Fruit fly (Drosophila melanogaster) whole organism, embryonic: ENCODE measurements around the gene Tbcc.

Experiments
- Adf1 ChIP-seq: fragments of 200-800 bp; sonication (Bioruptor generic); IDR thresholded peaks from 2 replicates; pipeline ENCODE4 v1.3.6; 2022; ENCODE audit warnings: missing biosample characterization, missing genetic modification characterization
- B-H1 ChIP-seq: fragments of 200-800 bp; sonication (Bioruptor generic); IDR thresholded peaks from 3 replicates; pipeline ENCODE4 v1.3.6; 2022; ENCODE audit warnings: missing biosample characterization, missing genetic modification characterization
- CG16863 ChIP-seq: fragments of 200-800 bp; sonication (Bioruptor generic); optimal IDR thresholded peaks from 3 replicates; lab custom pipeline; 2016; ENCODE audit warnings: missing biosample characterization, missing genetic modification characterization
- CG17186 ChIP-seq: fragments of 200-800 bp; sonication (Bioruptor generic); optimal IDR thresholded peaks from 3 replicates; lab custom pipeline; 2017; ENCODE audit warnings: missing biosample characterization, missing genetic modification reagents, missing genetic modification characterization
- CG18619 ChIP-seq: fragments of 200-800 bp; sonication (Bioruptor generic); optimal IDR thresholded peaks from 3 replicates; lab custom pipeline; 2017; ENCODE audit warnings: missing biosample characterization, mild to moderate bottlenecking, missing genetic modification characterization
- CG5180 ChIP-seq: fragments of 200-800 bp; sonication (Bioruptor generic); optimal IDR thresholded peaks from 3 replicates; lab custom pipeline; 2017; ENCODE audit warnings: missing biosample characterization, missing genetic modification characterization, mild to moderate bottlenecking, moderate library complexity, missing genetic modification reagents
- CG6175 ChIP-seq: fragments of 200-800 bp; sonication (Bioruptor generic); IDR thresholded peaks from 3 replicates; pipeline ENCODE4 v1.3.6; 2022; ENCODE audit warnings: missing biosample characterization, missing genetic modification characterization
- Fer3 ChIP-seq: fragments of 200-800 bp; sonication (Bioruptor generic); optimal IDR thresholded peaks from 2 replicates; lab custom pipeline; 2018; ENCODE audit warnings: missing biosample characterization, mild to moderate bottlenecking, missing genetic modification characterization, moderate library complexity
- Med ChIP-seq: fragments of 200-800 bp; sonication (Bioruptor generic); peaks from one replicate; lab custom pipeline; 2016; ENCODE audit warnings: missing biosample characterization, missing genetic modification characterization, mild to moderate bottlenecking, inconsistent platforms, moderate library complexity
- Pdp1 ChIP-seq, 2 experiments: fragments of 200-800 bp; sonication (Bioruptor generic); optimal IDR thresholded peaks; 3 replicates each; lab custom pipeline; 2016; ENCODE audit warnings: missing biosample characterization in 2 of 2, missing genetic modification characterization in 2 of 2, mild to moderate bottlenecking in 1 of 2, moderate library complexity in 1 of 2
- Poxn ChIP-seq: fragments of 200-800 bp; sonication (Bioruptor generic); IDR thresholded peaks from 2 replicates; pipeline ENCODE4 v1.3.6; 2022; ENCODE audit warnings: missing biosample characterization, missing genetic modification characterization
- TFAM ChIP-seq: fragments of 200-800 bp; sonication (Bioruptor generic); optimal IDR thresholded peaks from 2 replicates; lab custom pipeline; 2017; ENCODE audit warnings: missing biosample characterization, missing genetic modification characterization, inconsistent platforms
- tx ChIP-seq: fragments of 200-800 bp; sonication (Bioruptor generic); optimal IDR thresholded peaks from 2 replicates; lab custom pipeline; 2016; ENCODE audit warnings: missing biosample characterization, missing genetic modification characterization

- TF ChIP-seq Med (GFP tag; lab: Kevin White, UChicago) (no peak), tx (GFP tag; lab: Kevin White, UChicago) (no peak), Pdp1 (GFP tag; optimal IDR thresholded peaks at IDR 0.05; lab: Kevin White, UChicago) (peak in 1 of 2 experiments; percentile 10), TFAM (GFP tag; lab: Kevin White, UChicago) (no peak), Poxn (GFP tag; lab: Robert Waterston, UW) (no peak), Adf1 (GFP tag; lab: Robert Waterston, UW) (no peak), CG6175 (GFP tag; lab: Robert Waterston, UW) (no peak), CG18619 (GFP tag; lab: Kevin White, UChicago) (no peak), CG5180 (GFP tag; lab: Kevin White, UChicago) (no peak), CG16863 (GFP tag; lab: Kevin White, UChicago) (no peak), CG17186 (GFP tag; lab: Kevin White, UChicago) (no peak), Fer3 (tag; lab: Kevin White, UChicago) (no peak), B-H1 (no peak)
These were observed 39.2 kb upstream of the Tbcc start, which contains the start of gene CG3702 for dm6 chr2L:4226792-4227191.
